Worm (Caenorhabditis elegans) whole organism, L1 larva: Measurements from ENCODE around the gene F20D6.1.

Experiments
- egl-27 ChIP-seq, 2 experiments: fragments of 150-350 bp in 1 of 2; sonication (generic microtip); optimal IDR thresholded peaks; 3 replicates each; lab custom pipeline; 2017 to 2018; ENCODE audit warnings: missing biosample characterization in 2 of 2, missing genetic modification characterization in 2 of 2, missing genetic modification reagents in 2 of 2
- rnt-1 ChIP-seq: sonication (generic microtip); optimal IDR thresholded peaks from 2 replicates; lab custom pipeline; 2016; ENCODE audit warnings: mild to moderate bottlenecking, missing genetic modification characterization, moderate library complexity, missing compliant biosample characterization
- skn-1 ChIP-seq: fragments of 150-350 bp; optimal IDR thresholded peaks from 2 replicates; lab custom pipeline; 2014; ENCODE audit warnings: missing biosample characterization, missing genetic modification characterization
- ztf-11 ChIP-seq, 2 experiments: sonication (generic microtip); optimal IDR thresholded peaks; 2 replicates each; lab custom pipeline; 2016 to 2017; ENCODE audit warnings: missing genetic modification characterization in 2 of 2, missing biosample characterization in 1 of 2, missing compliant biosample characterization in 1 of 2

DNA sequence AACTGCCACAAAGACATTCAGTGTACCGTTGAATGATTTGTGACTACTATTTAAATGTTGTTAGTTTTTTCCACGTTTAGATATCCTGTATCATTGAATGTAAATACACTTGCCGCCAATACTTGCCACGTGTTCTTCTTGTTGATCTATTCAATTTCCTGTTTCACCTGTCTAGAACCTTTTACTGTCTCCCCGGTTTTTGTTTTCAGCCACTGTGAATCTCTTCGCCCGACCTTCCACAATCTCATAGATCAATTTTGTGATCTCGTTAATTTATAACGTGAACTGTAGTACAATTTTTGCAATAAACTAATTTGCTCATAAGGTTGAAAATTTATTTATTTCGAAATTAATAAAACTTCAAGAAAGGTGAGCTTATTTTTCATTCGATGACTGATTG, 45.2 kb upstream of the F20D6.1 start, which contains the start of gene D1014.13:
- TF ChIP-seq egl-27 (tag; optimal IDR thresholded peaks at IDR 0.05; lab: Kevin White, UChicago) = no peak
- no peak for TF ChIP-seq ztf-11 (tag; optimal IDR thresholded peaks at IDR 0.05; lab: Kevin White, UChicago)
- TF ChIP-seq rnt-1 (tag; lab: Kevin White, UChicago) = no peak
- no peak for TF ChIP-seq skn-1 (tag; lab: Kevin White, UChicago)
